Fruit fly (Drosophila melanogaster): ENCODE results near the gene CG9265.

CG9265 gene

DNA sequence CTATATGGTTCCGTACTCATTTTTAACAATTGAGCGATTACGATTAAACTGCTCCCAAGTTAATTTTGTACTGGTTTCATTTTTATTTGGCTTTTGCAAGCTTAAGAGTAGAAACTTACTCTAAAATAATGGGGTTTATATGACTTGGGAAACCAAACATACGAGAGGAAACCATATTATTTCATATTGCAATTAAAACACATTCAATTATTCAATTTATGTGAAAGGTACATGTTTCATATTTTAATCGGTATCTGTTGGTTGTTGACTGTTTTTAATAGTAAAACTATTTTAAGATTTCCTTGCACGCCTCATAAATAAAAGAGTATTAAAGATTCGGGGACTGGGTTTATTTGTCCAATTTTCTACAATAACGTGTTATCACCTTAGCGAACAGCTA, 13.0 kb upstream of the CG9265 start, which contains the start of gene CG33510:
TSS of gene CG33510 (minus strand) at position 59 of the 400 bp plus-strand sequence.
- TF ChIP-seq acj6 (GFP tag; optimal IDR thresholded peaks at IDR 0.05) = no peak
- no peak for TF ChIP-seq Blimp-1 (GFP tag; optimal IDR thresholded peaks at IDR 0.05)
- no peak for TF ChIP-seq fkh (GFP tag; optimal IDR thresholded peaks at IDR 0.05)
- TF ChIP-seq CG6792 (GFP tag; optimal IDR thresholded peaks at IDR 0.05) = no peak
- TF ChIP-seq Eip75B (GFP tag; optimal IDR thresholded peaks at IDR 0.05) = no peak
- no peak for TF ChIP-seq esn (GFP tag; optimal IDR thresholded peaks at IDR 0.05)
- no peak for TF ChIP-seq Sox15 (GFP tag; optimal IDR thresholded peaks at IDR 0.05)
- TF ChIP-seq CG3032 (tag; optimal IDR thresholded peaks at IDR 0.05) = no peak
- TF ChIP-seq CG16779 (tag; optimal IDR thresholded peaks at IDR 0.05) = no peak
- no peak for TF ChIP-seq salr (GFP tag; optimal IDR thresholded peaks at IDR 0.05)
- TF ChIP-seq Hr4 (GFP tag; optimal IDR thresholded peaks at IDR 0.05) = no peak
- no peak for TF ChIP-seq CG11902 (GFP tag; optimal IDR thresholded peaks at IDR 0.05)
- TF ChIP-seq CG6808 (GFP tag; optimal IDR thresholded peaks at IDR 0.05) = no peak
- TF ChIP-seq Smox (GFP tag; optimal IDR thresholded peaks at IDR 0.05) = no peak
- TF ChIP-seq CG4318 (GFP tag; optimal IDR thresholded peaks at IDR 0.05) = no peak
- TF ChIP-seq Ets21C (GFP tag; optimal IDR thresholded peaks at IDR 0.05) = no peak
- TF ChIP-seq net (GFP tag; optimal IDR thresholded peaks at IDR 0.05) = no peak
- TF ChIP-seq dac (GFP tag; optimal IDR thresholded peaks at IDR 0.05) = no peak

DNA sequence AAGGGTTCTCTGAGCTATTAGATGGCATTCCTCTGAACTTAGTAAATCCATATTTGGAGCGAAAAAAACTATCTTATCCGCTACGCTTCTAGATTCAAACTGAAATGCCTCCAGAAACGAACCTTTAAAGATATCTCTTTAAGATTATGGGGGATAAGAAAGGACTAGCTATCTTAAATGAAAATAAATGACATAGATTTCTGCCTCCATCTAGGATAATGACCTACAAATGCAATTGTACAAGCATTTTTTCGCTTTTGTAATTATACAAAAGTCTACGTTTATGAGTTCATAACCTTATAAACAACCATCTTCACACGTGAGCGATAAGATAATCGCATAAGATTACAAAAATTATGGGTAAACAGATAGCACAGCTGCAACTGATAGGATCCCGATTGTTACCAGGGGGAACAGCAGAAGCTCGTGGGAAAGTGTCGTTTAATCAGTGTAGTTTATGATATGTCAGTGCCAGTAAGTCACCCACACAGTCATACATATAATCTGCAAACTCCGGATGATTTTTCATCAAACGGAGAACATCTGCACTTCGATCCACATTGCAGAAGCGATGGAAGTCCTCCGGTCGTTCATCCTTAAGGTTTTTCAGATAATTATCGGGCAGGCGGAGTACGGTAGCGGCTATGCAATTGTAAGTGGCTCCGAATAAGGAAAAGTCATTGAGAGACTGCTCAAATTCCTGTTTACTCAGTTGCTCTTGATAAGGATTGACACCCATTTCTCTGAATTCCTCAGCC, 11.3 kb upstream of the CG9265 start, which contains the start of gene CG33511:
TSS of gene CG33511 (minus strand) at position 51 of the 758 bp plus-strand sequence.
- no peak for TF ChIP-seq net (GFP tag; optimal IDR thresholded peaks at IDR 0.05)
- peak; percentile 88 for TF ChIP-seq svp (GFP tag)
- peak; percentile 43 for TF ChIP-seq vri (GFP tag; optimal IDR thresholded peaks at IDR 0.05)
- TF ChIP-seq fkh (GFP tag; optimal IDR thresholded peaks at IDR 0.05) = peak; percentile 16

DNA sequence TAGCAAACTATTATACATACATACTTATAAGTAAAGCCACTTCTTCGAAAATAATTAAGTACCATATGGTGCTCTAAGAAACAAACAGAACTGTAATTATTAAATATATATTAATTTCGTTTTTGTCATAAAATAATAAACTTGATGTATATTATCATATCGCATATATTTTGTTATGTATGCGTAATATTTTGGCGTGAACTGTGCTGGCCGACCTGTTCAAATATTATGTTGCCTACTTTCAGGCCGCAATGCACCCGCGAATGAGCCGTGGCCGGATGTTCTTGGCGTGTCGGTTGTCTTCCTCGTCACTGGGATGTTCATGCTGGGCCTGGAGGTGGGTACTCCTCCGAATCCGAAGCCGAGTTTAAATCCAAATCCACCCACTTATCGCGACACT, 6.5 kb upstream of the CG9265 start:
- TF ChIP-seq svp (GFP tag) = peak; percentile 44
- TF ChIP-seq eg (GFP tag; IDR thresholded peaks at IDR 0.05) = no peak

DNA sequence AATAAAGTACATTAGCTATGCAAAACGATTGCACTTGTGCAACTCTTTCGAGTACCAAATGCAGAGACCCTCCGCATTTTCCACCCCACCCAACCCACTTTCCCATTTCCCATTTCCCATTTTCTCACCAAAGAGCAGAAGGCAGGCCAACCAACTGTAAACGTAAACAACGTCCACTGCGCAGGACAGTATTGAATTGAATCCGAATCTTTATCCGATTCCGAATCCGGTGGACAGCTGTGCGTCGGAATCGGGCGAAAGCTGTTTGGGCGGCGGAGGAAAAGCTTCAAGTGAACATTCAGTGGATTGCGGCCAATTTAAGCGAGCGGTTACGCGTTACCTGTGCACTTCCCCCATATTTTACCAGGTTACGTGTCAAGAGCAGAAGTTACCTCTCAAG, 3.8 kb upstream of the CG9265 start, which contains the start of gene tadr:
TSS of gene tadr (plus strand) at position 301 of the 400 bp plus-strand sequence.
- TF ChIP-seq salr (GFP tag; optimal IDR thresholded peaks at IDR 0.05) (no peak), Sox15 (GFP tag; optimal IDR thresholded peaks at IDR 0.05) (no peak), topi (GFP tag; optimal IDR thresholded peaks at IDR 0.05) (no peak), CG6163 (GFP tag; IDR thresholded peaks at IDR 0.05) (0 out of 3 replicates have a peak, but pooled peaks have one; percentile 18), Sox14 (GFP tag; optimal IDR thresholded peaks at IDR 0.05) (no peak), Eip75B (GFP tag; optimal IDR thresholded peaks at IDR 0.05) (no peak)

DNA sequence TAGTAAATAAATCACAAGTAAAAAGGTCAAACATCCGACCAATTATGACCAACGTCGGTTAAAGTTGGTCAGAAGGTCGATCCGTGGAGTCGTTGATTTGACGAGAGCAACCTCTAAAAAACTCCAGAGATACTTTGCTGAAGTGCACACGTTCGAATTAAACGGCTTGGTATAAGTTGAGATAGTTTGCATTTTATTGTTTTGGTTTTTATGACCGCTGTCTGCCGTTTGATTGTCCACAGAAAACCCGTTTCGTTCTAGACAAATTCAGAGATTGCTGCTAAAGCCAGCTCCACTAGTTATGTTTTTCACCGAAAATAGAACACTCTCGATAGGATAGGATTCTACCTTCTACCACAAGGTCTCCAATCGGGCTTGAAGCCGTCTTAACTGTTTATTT, 2.5 kb upstream of the CG9265 start:
- TF ChIP-seq CG11762 (GFP tag; optimal IDR thresholded peaks at IDR 0.05; ENCODE audit: insufficient read depth) (no peak), Met (GFP tag; optimal IDR thresholded peaks at IDR 0.05) (no peak), CG3032 (tag; optimal IDR thresholded peaks at IDR 0.05) (no peak), Gug (GFP tag; IDR thresholded peaks at IDR 0.05) (no peak), CG31627 (GFP tag; optimal IDR thresholded peaks at IDR 0.05) (no peak), Ets21C (GFP tag; optimal IDR thresholded peaks at IDR 0.05) (no peak), CG6163 (GFP tag; IDR thresholded peaks at IDR 0.05) (no peak), Hr38 (GFP tag; optimal IDR thresholded peaks at IDR 0.05) (no peak), CG8119 (GFP tag; IDR thresholded peaks at IDR 0.05) (no peak)

DNA sequence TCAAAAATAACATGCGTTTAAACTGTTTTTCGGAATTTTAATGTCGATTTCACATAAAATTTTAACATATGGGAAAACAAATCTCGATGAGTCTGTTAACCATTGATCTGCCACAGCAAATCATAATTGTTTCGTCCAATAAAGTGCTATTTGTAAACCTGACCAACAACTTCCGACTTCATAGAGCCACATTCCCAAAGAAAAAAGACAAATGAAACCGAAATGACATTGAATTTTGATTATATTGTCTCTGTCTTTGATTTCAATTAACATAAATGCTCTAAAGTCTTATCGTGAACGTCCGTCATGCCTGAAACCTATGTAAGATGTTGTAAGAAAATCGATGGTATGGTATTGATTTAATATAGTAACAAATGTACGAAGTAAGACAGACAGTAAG, 2.0 kb upstream of the CG9265 start:
- no peak for TF ChIP-seq Eip75B (GFP tag; optimal IDR thresholded peaks at IDR 0.05)
- no peak for TF ChIP-seq CG6792 (GFP tag; optimal IDR thresholded peaks at IDR 0.05)
- TF ChIP-seq CG3919 (GFP tag; optimal IDR thresholded peaks at IDR 0.05) = no peak
- no peak for TF ChIP-seq Ets21C (GFP tag; optimal IDR thresholded peaks at IDR 0.05)
